Worm (Caenorhabditis elegans): Measurements from ENCODE around the gene flr-4.

The flr-4 gene

DNA sequence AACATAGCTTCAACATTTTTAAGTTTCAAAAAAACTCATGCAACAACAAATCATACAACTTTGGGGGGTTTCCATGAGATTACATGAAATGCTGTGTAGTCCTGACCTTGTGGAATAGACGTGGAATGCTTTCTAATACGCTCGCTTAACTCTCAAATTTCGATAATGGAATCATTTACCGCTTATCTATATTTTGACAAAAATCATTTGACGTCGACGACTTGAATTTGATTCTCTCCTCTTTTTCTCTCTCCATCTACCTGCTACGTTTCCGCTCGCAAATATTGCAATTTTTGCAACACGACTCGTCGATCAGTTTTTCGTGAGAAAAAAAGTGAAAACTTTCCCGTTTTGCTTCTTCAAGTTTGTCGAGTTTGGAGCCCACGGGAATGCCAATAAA is at the start of gene flr-4:
Gene flr-4 (plus strand): TSS at position 275 of the 400 bp plus-strand sequence.
- TF ChIP-seq flt-1 (GFP tag; IDR thresholded peaks at IDR 0.05) (no peak), ceh-36 (tag; optimal IDR thresholded peaks at IDR 0.05) (no peak), tbx-11 (GFP tag; IDR thresholded peaks at IDR 0.05) (no peak), scrt-1 (GFP tag; IDR thresholded peaks at IDR 0.05) (no peak), B0310.2 (tag; optimal IDR thresholded peaks at IDR 0.05) (no peak), tbx-37 (GFP tag; conservative IDR thresholded peaks at IDR 0.05) (no peak)

ce11 chrX:15039696-15040212 is 49.4 kb upstream of the flr-4 start:
- no peak for TF ChIP-seq tbx-11 (GFP tag; IDR thresholded peaks at IDR 0.05)
- no peak for TF ChIP-seq hnd-1 (tag; optimal IDR thresholded peaks at IDR 0.05)
- no peak for TF ChIP-seq sea-1 (GFP tag; conservative IDR thresholded peaks at IDR 0.05)
- no peak for TF ChIP-seq hmbx-1 (tag; optimal IDR thresholded peaks at IDR 0.05)
- no peak for TF ChIP-seq B0310.2 (tag; optimal IDR thresholded peaks at IDR 0.05)
- no peak for TF ChIP-seq pes-1 (GFP tag; IDR thresholded peaks at IDR 0.05)
- TF ChIP-seq ceh-13 (GFP tag; optimal IDR thresholded peaks at IDR 0.05): no peak
- no peak for TF ChIP-seq flt-1 (GFP tag; IDR thresholded peaks at IDR 0.05)
- TF ChIP-seq scrt-1 (GFP tag; IDR thresholded peaks at IDR 0.05): no peak
- no peak for TF ChIP-seq ets-7 (tag; optimal IDR thresholded peaks at IDR 0.05)
- TF ChIP-seq F13C5.2 (tag; optimal IDR thresholded peaks at IDR 0.05): no peak
- TF ChIP-seq aly-1 (tag; optimal IDR thresholded peaks at IDR 0.05): no peak
- no peak for TF ChIP-seq ceh-36 (tag; optimal IDR thresholded peaks at IDR 0.05)

DNA sequence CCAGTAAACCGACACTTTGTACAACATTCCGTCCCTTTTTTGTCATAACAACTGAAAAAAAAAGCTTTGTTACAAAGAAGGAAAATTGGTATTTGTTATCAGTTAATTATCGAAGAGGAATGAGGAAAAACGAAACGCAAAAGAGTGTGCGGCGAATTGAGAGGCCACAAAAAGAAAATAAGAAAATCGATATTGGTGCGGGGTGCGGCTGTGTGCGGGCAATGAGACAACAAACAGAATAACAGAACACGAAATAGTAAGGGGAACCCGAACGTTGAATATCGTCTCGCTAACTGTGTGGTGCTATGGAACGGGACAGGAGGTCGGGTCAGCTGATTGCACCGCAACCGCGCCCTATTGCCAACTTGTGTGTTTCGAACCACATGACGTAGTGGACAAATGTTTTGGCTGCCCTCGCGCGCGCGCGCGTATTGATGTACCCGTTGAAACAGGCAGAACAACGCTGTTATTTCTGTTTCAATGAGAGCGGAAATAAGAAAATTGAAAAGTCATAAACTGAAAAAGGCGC is 48.6 kb upstream of the flr-4 start, which contains the start of gene C18B12.4:
Gene C18B12.4 (minus strand): TSS at position 51 of the 529 bp plus-strand sequence.
- TF ChIP-seq hmg-4 (GFP tag; optimal IDR thresholded peaks at IDR 0.05) (peak; percentile 79), hnd-1 (tag; optimal IDR thresholded peaks at IDR 0.05) (no peak), tra-4 (tag; optimal IDR thresholded peaks at IDR 0.05) (no peak), flt-1 (GFP tag; IDR thresholded peaks at IDR 0.05) (0 out of 2 replicates have a peak, but pooled peaks have one; percentile 27), F13C5.2 (tag; optimal IDR thresholded peaks at IDR 0.05) (peak; percentile 55), tbx-11 (GFP tag; IDR thresholded peaks at IDR 0.05) (no peak), ceh-13 (GFP tag; optimal IDR thresholded peaks at IDR 0.05) (no peak), B0310.2 (tag; optimal IDR thresholded peaks at IDR 0.05) (no peak), aly-1 (tag; optimal IDR thresholded peaks at IDR 0.05) (no peak), pes-1 (GFP tag; IDR thresholded peaks at IDR 0.05) (no peak), tbx-37 (GFP tag; conservative IDR thresholded peaks at IDR 0.05) (no peak), sea-1 (GFP tag; conservative IDR thresholded peaks at IDR 0.05) (no peak), scrt-1 (GFP tag; IDR thresholded peaks at IDR 0.05) (0 out of 2 replicates have a peak, but pooled peaks have one; percentile 30)

DNA sequence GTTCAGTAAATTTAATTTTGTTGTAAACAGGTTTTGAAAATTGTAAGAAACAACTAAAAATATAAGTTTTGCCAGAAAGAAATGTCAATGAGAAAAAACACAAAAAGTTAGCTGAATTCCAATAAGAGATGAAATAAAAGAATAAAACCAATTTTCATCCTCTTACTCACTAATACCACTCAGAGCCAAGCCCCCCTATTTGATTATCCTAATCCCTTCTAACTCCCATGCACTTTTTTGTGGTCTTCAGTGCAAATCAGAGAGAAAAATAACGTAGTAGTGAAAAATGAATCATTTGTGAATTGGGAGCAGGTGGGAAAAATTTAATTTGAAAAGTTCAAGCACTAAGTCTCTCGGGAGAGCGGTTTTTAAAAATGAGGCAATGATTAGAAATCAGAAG is 47.9 kb upstream of the flr-4 start:
- TF ChIP-seq ceh-36 (tag; optimal IDR thresholded peaks at IDR 0.05) (peak; percentile 1), ama-1 (optimal IDR thresholded peaks at IDR 0.05) (no peak)

ce11 chrX:15042549-15042948 is 46.6 kb upstream of the flr-4 start:
- TF ChIP-seq scrt-1 (GFP tag; IDR thresholded peaks at IDR 0.05): no peak
- TF ChIP-seq ceh-36 (tag; optimal IDR thresholded peaks at IDR 0.05): no peak
- no peak for TF ChIP-seq flt-1 (GFP tag; IDR thresholded peaks at IDR 0.05)
- TF ChIP-seq tbx-37 (GFP tag; conservative IDR thresholded peaks at IDR 0.05): no peak

DNA sequence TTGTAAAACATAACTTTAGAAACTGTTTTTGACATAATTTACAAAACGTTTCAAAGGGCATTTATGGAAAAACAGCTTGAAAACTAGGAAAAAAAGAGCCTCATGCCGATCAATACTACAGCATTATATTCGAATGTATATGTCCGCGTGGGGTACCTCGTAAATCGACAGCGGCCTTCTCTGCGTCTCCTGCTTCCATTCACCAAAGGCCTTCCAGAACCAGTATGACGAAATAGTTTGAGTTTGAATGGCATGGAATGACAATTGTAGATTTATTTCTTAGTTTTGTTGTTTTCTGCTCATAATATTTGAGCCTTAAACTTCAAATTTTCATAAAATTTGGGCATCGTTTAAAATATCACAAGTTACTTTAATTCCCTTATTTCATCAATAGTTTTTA is 43.8 kb upstream of the flr-4 start:
- no peak for TF ChIP-seq ceh-36 (tag; optimal IDR thresholded peaks at IDR 0.05)
- TF ChIP-seq tbx-37 (GFP tag; conservative IDR thresholded peaks at IDR 0.05): no peak
- TF ChIP-seq F13C5.2 (tag; optimal IDR thresholded peaks at IDR 0.05): no peak
- TF ChIP-seq ets-7 (tag; optimal IDR thresholded peaks at IDR 0.05): no peak
- no peak for TF ChIP-seq hnd-1 (tag; optimal IDR thresholded peaks at IDR 0.05)
- no peak for TF ChIP-seq hmbx-1 (tag; optimal IDR thresholded peaks at IDR 0.05)
- TF ChIP-seq flt-1 (GFP tag; IDR thresholded peaks at IDR 0.05): no peak
- TF ChIP-seq B0310.2 (tag; optimal IDR thresholded peaks at IDR 0.05): no peak
- no peak for TF ChIP-seq scrt-1 (GFP tag; IDR thresholded peaks at IDR 0.05)
- no peak for TF ChIP-seq pes-1 (GFP tag; IDR thresholded peaks at IDR 0.05)
- no peak for TF ChIP-seq hmg-4 (GFP tag; optimal IDR thresholded peaks at IDR 0.05)
- TF ChIP-seq sea-1 (GFP tag; conservative IDR thresholded peaks at IDR 0.05): no peak
- TF ChIP-seq aly-1 (tag; optimal IDR thresholded peaks at IDR 0.05): no peak
- no peak for TF ChIP-seq ceh-13 (GFP tag; optimal IDR thresholded peaks at IDR 0.05)
- no peak for TF ChIP-seq ama-1 (optimal IDR thresholded peaks at IDR 0.05)
- no peak for TF ChIP-seq tbx-11 (GFP tag; IDR thresholded peaks at IDR 0.05)
- no peak for TF ChIP-seq tra-4 (tag; optimal IDR thresholded peaks at IDR 0.05)

- no peak for TF ChIP-seq pes-1 (GFP tag; IDR thresholded peaks at IDR 0.05)
- TF ChIP-seq ama-1 (optimal IDR thresholded peaks at IDR 0.05): no peak
- TF ChIP-seq F13C5.2 (tag; optimal IDR thresholded peaks at IDR 0.05): no peak
- no peak for TF ChIP-seq tra-4 (tag; optimal IDR thresholded peaks at IDR 0.05)
- no peak for TF ChIP-seq B0310.2 (tag; optimal IDR thresholded peaks at IDR 0.05)
- no peak for TF ChIP-seq ceh-13 (GFP tag; optimal IDR thresholded peaks at IDR 0.05)
- no peak for TF ChIP-seq aly-1 (tag; optimal IDR thresholded peaks at IDR 0.05)
- no peak for TF ChIP-seq scrt-1 (GFP tag; IDR thresholded peaks at IDR 0.05)
- TF ChIP-seq hmg-4 (GFP tag; optimal IDR thresholded peaks at IDR 0.05): no peak
- no peak for TF ChIP-seq tbx-37 (GFP tag; conservative IDR thresholded peaks at IDR 0.05)
- TF ChIP-seq hnd-1 (tag; optimal IDR thresholded peaks at IDR 0.05): no peak
- no peak for TF ChIP-seq hmbx-1 (tag; optimal IDR thresholded peaks at IDR 0.05)
- TF ChIP-seq ceh-36 (tag; optimal IDR thresholded peaks at IDR 0.05): no peak
- TF ChIP-seq flt-1 (GFP tag; IDR thresholded peaks at IDR 0.05): no peak
- TF ChIP-seq ets-7 (tag; optimal IDR thresholded peaks at IDR 0.05): no peak
- no peak for TF ChIP-seq tbx-11 (GFP tag; IDR thresholded peaks at IDR 0.05)
- TF ChIP-seq sea-1 (GFP tag; conservative IDR thresholded peaks at IDR 0.05): no peak
Measured at ce11 chrX:15047541-15047940, 41.7 kb upstream of the flr-4 start.

DNA sequence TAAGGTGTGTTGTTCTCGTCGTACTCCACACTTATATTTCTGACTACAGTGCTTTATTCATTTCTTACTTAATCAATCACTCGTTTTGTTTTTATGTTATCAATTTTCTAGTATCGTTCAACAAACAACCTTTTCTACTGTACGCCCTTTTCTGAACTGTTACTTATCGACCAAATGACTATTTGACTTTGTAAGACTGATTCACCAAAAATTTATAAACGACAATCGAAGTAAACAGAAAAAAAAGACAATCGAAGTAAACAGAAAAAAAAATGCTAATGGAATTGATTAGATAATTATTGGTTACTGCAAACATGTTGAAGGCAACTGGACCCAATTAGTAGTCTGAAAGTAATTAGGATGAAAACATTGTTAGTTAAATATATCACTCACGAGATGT is 39.2 kb upstream of the flr-4 start:
- TF ChIP-seq tbx-11 (GFP tag; IDR thresholded peaks at IDR 0.05) (no peak), ceh-36 (tag; optimal IDR thresholded peaks at IDR 0.05) (no peak), hmg-4 (GFP tag; optimal IDR thresholded peaks at IDR 0.05) (no peak), ama-1 (optimal IDR thresholded peaks at IDR 0.05) (no peak), B0310.2 (tag; optimal IDR thresholded peaks at IDR 0.05) (no peak), hnd-1 (tag; optimal IDR thresholded peaks at IDR 0.05) (no peak), sea-1 (GFP tag; conservative IDR thresholded peaks at IDR 0.05) (no peak), scrt-1 (GFP tag; IDR thresholded peaks at IDR 0.05) (no peak), ets-7 (tag; optimal IDR thresholded peaks at IDR 0.05) (no peak), hmbx-1 (tag; optimal IDR thresholded peaks at IDR 0.05) (no peak), ceh-13 (GFP tag; optimal IDR thresholded peaks at IDR 0.05) (no peak), flt-1 (GFP tag; IDR thresholded peaks at IDR 0.05) (no peak), tra-4 (tag; optimal IDR thresholded peaks at IDR 0.05) (no peak), F13C5.2 (tag; optimal IDR thresholded peaks at IDR 0.05) (no peak), aly-1 (tag; optimal IDR thresholded peaks at IDR 0.05) (no peak), tbx-37 (GFP tag; conservative IDR thresholded peaks at IDR 0.05) (no peak), pes-1 (GFP tag; IDR thresholded peaks at IDR 0.05) (no peak)
